Fruit fly (Drosophila melanogaster) whole organism, embryonic: ENCODE data around the gene CG15888.

ENCODE experiments used
- ATbp ChIP-seq: fragments of 200-800 bp; sonication (Bioruptor generic); optimal IDR thresholded peaks from 2 replicates; lab custom pipeline; 2017; ENCODE audit warnings: missing biosample characterization, mild to moderate bottlenecking, missing genetic modification characterization, missing genetic modification reagents
- Adf1 ChIP-seq: fragments of 200-800 bp; sonication (Bioruptor generic); IDR thresholded peaks from 2 replicates; pipeline ENCODE4 v1.3.6; 2022; ENCODE audit warnings: missing biosample characterization, missing genetic modification characterization
- Awh ChIP-seq: fragments of 200-800 bp; sonication (Bioruptor generic); IDR thresholded peaks from 2 replicates; pipeline ENCODE4, ENCODE4 v1.3.6; 2022; ENCODE audit warnings: missing biosample characterization, missing genetic modification characterization
- Bgb ChIP-seq: fragments of 200-800 bp; sonication (Bioruptor generic); IDR thresholded peaks from 2 replicates; pipeline ENCODE4 v1.3.6; 2022; ENCODE audit warnings: missing biosample characterization, missing genetic modification characterization; ENCODE audit not compliant: partially characterized antibody
- CG10147 ChIP-seq: fragments of 200-800 bp; sonication (Bioruptor generic); optimal IDR thresholded peaks from 2 replicates; lab custom pipeline; 2019; ENCODE audit warnings: missing biosample characterization, mild to moderate bottlenecking, missing genetic modification characterization, moderate library complexity
- CG17912 ChIP-seq: fragments of 200-800 bp; sonication (Bioruptor generic); optimal IDR thresholded peaks from 2 replicates; lab custom pipeline; 2018; ENCODE audit warnings: missing biosample characterization, mild to moderate bottlenecking, missing genetic modification characterization
- CG2129 ChIP-seq: fragments of 200-800 bp; sonication (Bioruptor generic); IDR thresholded peaks from 2 replicates; pipeline ENCODE4 v1.3.6; 2022; ENCODE audit warnings: missing biosample characterization, missing genetic modification characterization; ENCODE audit not compliant: partially characterized antibody
- CG30431 ChIP-seq: fragments of 200-800 bp; sonication (Bioruptor generic); optimal IDR thresholded peaks from 2 replicates; lab custom pipeline; 2017; ENCODE audit warnings: missing biosample characterization, missing genetic modification characterization
- CG31388 ChIP-seq: fragments of 200-800 bp; sonication (Bioruptor generic); optimal IDR thresholded peaks from 2 replicates; lab custom pipeline; 2016; ENCODE audit warnings: missing biosample characterization, missing genetic modification characterization
- CG31441 ChIP-seq: fragments of 200-800 bp; sonication (Bioruptor generic); IDR thresholded peaks from 2 replicates; pipeline ENCODE4 v1.3.6; 2022; ENCODE audit warnings: missing biosample characterization, missing genetic modification characterization
- CG34224 ChIP-seq: fragments of 200-800 bp; sonication (Bioruptor generic); IDR thresholded peaks from 3 replicates; pipeline ENCODE4 v1.3.6; 2022; ENCODE audit warnings: missing biosample characterization, missing genetic modification characterization; ENCODE audit not compliant: partially characterized antibody
- CG3726 ChIP-seq: fragments of 200-800 bp; sonication (Bioruptor generic); IDR thresholded peaks from 3 replicates; pipeline ENCODE4, ENCODE4 v1.3.6; 2022; ENCODE audit warnings: missing biosample characterization, missing genetic modification characterization
- CG3995 ChIP-seq: fragments of 200-800 bp; sonication (Bioruptor generic); optimal IDR thresholded peaks from 3 replicates; lab custom pipeline; 2016; ENCODE audit warnings: missing biosample characterization, missing genetic modification characterization
- CG4360 ChIP-seq: fragments of 200-800 bp; sonication (Bioruptor generic); IDR thresholded peaks from 2 replicates; pipeline ENCODE4 v1.3.6; 2022; ENCODE audit warnings: missing biosample characterization, missing genetic modification characterization
- CG43689 ChIP-seq: fragments of 200-800 bp; sonication (Bioruptor generic); IDR thresholded peaks from 2 replicates; pipeline ENCODE4 v1.3.6; 2022; ENCODE audit warnings: missing biosample characterization, missing genetic modification characterization
- CG4404 ChIP-seq: fragments of 200-800 bp; sonication (Bioruptor generic); IDR thresholded peaks from 2 replicates; pipeline ENCODE4 v1.3.6; 2022; ENCODE audit warnings: missing biosample characterization, missing genetic modification characterization
- CG6683 ChIP-seq: fragments of 200-800 bp; sonication (Bioruptor generic); optimal IDR thresholded peaks from 2 replicates; lab custom pipeline; 2017; ENCODE audit warnings: missing biosample characterization, mild to moderate bottlenecking, missing genetic modification characterization, missing genetic modification reagents
- CG6854 ChIP-seq: fragments of 200-800 bp; sonication (Bioruptor generic); optimal IDR thresholded peaks from 3 replicates; lab custom pipeline; 2017; ENCODE audit warnings: missing biosample characterization, mild to moderate bottlenecking, missing genetic modification characterization
- CG8290 ChIP-seq, 3 experiments: fragments of 200-800 bp; sonication (Bioruptor generic); optimal IDR thresholded peaks; 2 replicates each; lab custom pipeline; 2016 to 2019; ENCODE audit warnings: missing biosample characterization in 3 of 3, missing genetic modification characterization in 3 of 3, mild to moderate bottlenecking in 2 of 3, moderate library complexity in 1 of 3
- CG9437 ChIP-seq: fragments of 200-800 bp; sonication (Bioruptor generic); optimal IDR thresholded peaks from 2 replicates; lab custom pipeline; 2018; ENCODE audit warnings: missing biosample characterization, mild to moderate bottlenecking, missing genetic modification characterization
- CHES-1-like ChIP-seq: fragments of 200-800 bp; sonication (Bioruptor generic); optimal IDR thresholded peaks from 2 replicates; lab custom pipeline; 2016; ENCODE audit warnings: missing biosample characterization, missing genetic modification characterization
- Dfd ChIP-seq, 2 experiments: fragments of >200 bp; optimal IDR thresholded peaks; 2 replicates each; lab custom pipeline; 2017; ENCODE audit warnings: missing biosample characterization in 2 of 2, missing genetic modification characterization in 2 of 2
- Dip2 ChIP-seq: fragments of 200-800 bp; sonication (Bioruptor generic); IDR thresholded peaks from 2 replicates; pipeline ENCODE4 v1.3.6; 2022; ENCODE audit warnings: missing biosample characterization, missing genetic modification characterization
- Dp ChIP-seq: fragments of 200-800 bp; sonication (Bioruptor generic); optimal IDR thresholded peaks from 2 replicates; lab custom pipeline; 2018; ENCODE audit warnings: missing biosample characterization, mild to moderate bottlenecking, missing genetic modification characterization, moderate library complexity
- E2f2 ChIP-seq: fragments of 200-800 bp; sonication (Bioruptor generic); IDR thresholded peaks from 2 replicates; pipeline ENCODE4 v1.3.6; 2022; ENCODE audit warnings: missing biosample characterization, missing genetic modification characterization
- Eip74EF ChIP-seq, 2 experiments: fragments of 200-800 bp in 1 of 2; fragments of >200 bp in 1 of 2; sonication (Bioruptor generic) in 1 of 2; optimal IDR thresholded peaks; 2 replicates each; lab custom pipeline; 2017 to 2019; ENCODE audit warnings: missing biosample characterization in 2 of 2, missing genetic modification characterization in 2 of 2, mild to moderate bottlenecking in 1 of 2, moderate library complexity in 1 of 2
- Gug ChIP-seq: fragments of 200-800 bp; sonication (Bioruptor generic); IDR thresholded peaks from 4 replicates; pipeline ENCODE4 v1.3.6; 2022; ENCODE audit warnings: missing biosample characterization, missing genetic modification characterization
- MESR4 ChIP-seq: fragments of 200-800 bp; sonication (Bioruptor generic); optimal IDR thresholded peaks from 2 replicates; lab custom pipeline; 2018; ENCODE audit warnings: missing biosample characterization, mild to moderate bottlenecking, missing genetic modification characterization, moderate library complexity
- Myb ChIP-seq: fragments of 200-800 bp; sonication (Bioruptor generic); optimal IDR thresholded peaks from 2 replicates; lab custom pipeline; 2016; ENCODE audit warnings: missing biosample characterization, missing genetic modification characterization
- NK7.1 ChIP-seq: fragments of 200-800 bp; sonication (Bioruptor generic); optimal IDR thresholded peaks from 3 replicates; lab custom pipeline; 2016; ENCODE audit warnings: missing biosample characterization, missing genetic modification characterization
- Poxn ChIP-seq: fragments of 200-800 bp; sonication (Bioruptor generic); IDR thresholded peaks from 2 replicates; pipeline ENCODE4 v1.3.6; 2022; ENCODE audit warnings: missing biosample characterization, missing genetic modification characterization
- Ptx1 ChIP-seq: fragments of 200-800 bp; sonication (Bioruptor generic); IDR thresholded peaks from 2 replicates; pipeline ENCODE4 v1.3.6; 2022; ENCODE audit warnings: missing biosample characterization, missing genetic modification characterization
- Rfx ChIP-seq: fragments of 200-800 bp; sonication (Bioruptor generic); IDR thresholded peaks from 2 replicates; pipeline ENCODE4 v1.3.6; 2022; ENCODE audit warnings: missing biosample characterization, missing genetic modification characterization
- Side ChIP-seq: fragments of 200-800 bp; sonication (Bioruptor generic); optimal IDR thresholded peaks from 2 replicates; lab custom pipeline; 2016; ENCODE audit warnings: missing biosample characterization, missing genetic modification characterization
- Spps ChIP-seq: fragments of 200-800 bp; sonication (Bioruptor generic); optimal IDR thresholded peaks from 2 replicates; lab custom pipeline; 2018; ENCODE audit warnings: missing biosample characterization, mild to moderate bottlenecking, missing genetic modification characterization
- aop ChIP-seq: fragments of 200-800 bp; sonication (Bioruptor generic); IDR thresholded peaks from 2 replicates; pipeline ENCODE4 v1.3.6; 2022; ENCODE audit warnings: missing biosample characterization, missing genetic modification characterization
- bowl ChIP-seq: fragments of 200-800 bp; sonication (Bioruptor generic); IDR thresholded peaks from 2 replicates; pipeline ENCODE4 v1.3.6; 2022; ENCODE audit warnings: missing biosample characterization, missing genetic modification characterization
- br ChIP-seq: fragments of >200 bp; optimal IDR thresholded peaks from 2 replicates; lab custom pipeline; 2017
- cg ChIP-seq: fragments of 200-800 bp; sonication (Bioruptor generic); optimal IDR thresholded peaks from 3 replicates; lab custom pipeline; 2019; ENCODE audit warnings: missing biosample characterization, mild to moderate bottlenecking, missing genetic modification characterization, moderate library complexity
- fd96Cb ChIP-seq: fragments of 200-800 bp; sonication (Bioruptor generic); optimal IDR thresholded peaks from 2 replicates; lab custom pipeline; 2018; ENCODE audit warnings: missing biosample characterization, mild to moderate bottlenecking, missing genetic modification characterization, moderate library complexity
- gcm ChIP-seq: fragments of 200-800 bp; sonication (Bioruptor generic); optimal IDR thresholded peaks from 2 replicates; lab custom pipeline; 2019; ENCODE audit warnings: missing biosample characterization, mild to moderate bottlenecking, missing genetic modification characterization, moderate library complexity
- grau ChIP-seq: fragments of 200-800 bp; optimal IDR thresholded peaks from 3 replicates; lab custom pipeline; 2019; ENCODE audit warnings: missing biosample characterization, mild to moderate bottlenecking, missing genetic modification characterization, moderate library complexity
- mirr ChIP-seq: fragments of 200-800 bp; sonication (Bioruptor generic); optimal IDR thresholded peaks from 3 replicates; lab custom pipeline; 2018; ENCODE audit warnings: missing biosample characterization, mild to moderate bottlenecking, missing genetic modification characterization
- odd ChIP-seq: fragments of 200-800 bp; sonication (Bioruptor generic); optimal IDR thresholded peaks from 2 replicates; lab custom pipeline; 2017; ENCODE audit warnings: missing biosample characterization, mild to moderate bottlenecking, missing genetic modification characterization
- otp ChIP-seq: fragments of 200-800 bp; sonication (Bioruptor generic); IDR thresholded peaks from 3 replicates; pipeline ENCODE4, ENCODE4 v1.3.6; 2022; ENCODE audit warnings: missing biosample characterization, missing genetic modification characterization
- prd ChIP-seq, 3 experiments: fragments of >200 bp in 2 of 3; fragments of 200-800 bp in 1 of 3; sonication (Bioruptor generic) in 1 of 3; optimal IDR thresholded peaks in 2 of 3; IDR thresholded peaks in 1 of 3; 2 replicates in 2 of 3; 3 replicates in 1 of 3; pipeline versions ENCODE4 v1.3.6 to Lab custom; 2017 to 2022; ENCODE audit warnings: missing biosample characterization in 1 of 3, missing genetic modification characterization in 1 of 3
- pum ChIP-seq: fragments of 200-800 bp; sonication (Bioruptor generic); optimal IDR thresholded peaks from 2 replicates; lab custom pipeline; 2016; ENCODE audit warnings: missing biosample characterization, missing genetic modification characterization
- rib ChIP-seq: fragments of 200-800 bp; sonication (Bioruptor generic); IDR thresholded peaks from 2 replicates; pipeline ENCODE4 v1.3.6; 2022; ENCODE audit warnings: missing biosample characterization, missing genetic modification characterization
- sr ChIP-seq: fragments of 200-800 bp; sonication (Bioruptor generic); IDR thresholded peaks from 3 replicates; pipeline ENCODE4 v1.3.6; 2022; ENCODE audit warnings: missing biosample characterization, missing genetic modification characterization
- stwl ChIP-seq: fragments of 200-800 bp; sonication (Bioruptor generic); optimal IDR thresholded peaks from 3 replicates; lab custom pipeline; 2018; ENCODE audit warnings: missing biosample characterization, mild to moderate bottlenecking, missing genetic modification characterization, moderate library complexity
- sug ChIP-seq: fragments of 200-800 bp; optimal IDR thresholded peaks from 2 replicates; lab custom pipeline; 2019; ENCODE audit warnings: missing biosample characterization, mild to moderate bottlenecking, missing genetic modification characterization, moderate library complexity

CG15888 gene

DNA sequence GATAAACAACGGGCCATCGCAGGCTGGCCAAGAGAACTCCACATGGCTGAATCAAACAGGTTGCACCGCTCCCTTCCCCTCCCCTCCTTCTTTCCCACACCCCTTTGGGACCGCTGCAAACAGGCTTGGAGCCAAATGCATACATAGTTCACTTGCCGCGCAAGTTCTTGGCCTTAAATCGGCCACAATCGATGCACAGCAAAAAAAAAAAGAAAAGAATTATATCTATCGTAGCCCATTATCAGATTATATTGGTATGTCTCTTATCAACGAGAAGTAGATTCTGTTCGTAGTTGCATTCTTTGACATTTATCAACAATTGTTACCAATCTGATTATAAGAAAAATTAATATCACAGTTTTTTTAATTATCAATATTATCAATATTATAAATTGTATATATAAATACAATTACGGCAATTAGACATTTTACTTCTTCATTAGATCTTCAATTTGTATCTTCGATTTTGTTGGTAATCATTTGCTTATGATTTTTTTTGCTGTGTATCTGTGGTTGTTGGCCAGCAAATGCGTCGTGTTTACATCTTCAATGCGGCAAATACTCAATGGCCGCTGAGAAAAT, 19.1 kb upstream of the CG15888 start (continued):
- TF ChIP-seq CG31441 (GFP tag; lab: Robert Waterston, UW): peak; percentile 85
- TF ChIP-seq prd (optimal IDR thresholded peaks at IDR 0.05; lab: Kevin White, UChicago): no peak
- TF ChIP-seq prd (GFP tag; IDR thresholded peaks at IDR 0.05; lab: Robert Waterston, UW): peak; percentile 18; the same call in 1 of the 3 replicates
- no peak for TF ChIP-seq cg (GFP tag; lab: Kevin White, UChicago)
- TF ChIP-seq grau (tag; lab: Kevin White, UChicago): peak; percentile 62
- no peak for TF ChIP-seq CG3995
- no peak for TF ChIP-seq Poxn (GFP tag; lab: Robert Waterston, UW)
- no peak for TF ChIP-seq mirr (GFP tag; lab: Kevin White, UChicago)
- TF ChIP-seq CG9437 (GFP tag; lab: Kevin White, UChicago): peak; percentile 48
- TF ChIP-seq bowl (GFP tag; lab: Robert Waterston, UW): no peak
- TF ChIP-seq sr (GFP tag; lab: Robert Waterston, UW): no peak
- TF ChIP-seq br: no peak
- TF ChIP-seq ATbp: peak; percentile 28
- no peak for TF ChIP-seq Dfd (GFP tag; optimal IDR thresholded peaks at IDR 0.05; lab: Kevin White, UChicago)
- TF ChIP-seq Awh: no peak
- TF ChIP-seq Bgb (GFP tag; lab: Robert Waterston, UW): no peak
- no peak for TF ChIP-seq Dp (GFP tag; lab: Kevin White, UChicago)
- no peak for TF ChIP-seq CG4360 (GFP tag; lab: Robert Waterston, UW)
- no peak for TF ChIP-seq sug (tag; lab: Kevin White, UChicago)
- TF ChIP-seq CG4404 (GFP tag; lab: Robert Waterston, UW): no peak
- no peak for TF ChIP-seq Adf1 (GFP tag; lab: Robert Waterston, UW)
- TF ChIP-seq NK7.1: no peak
- TF ChIP-seq Eip74EF (GFP tag; optimal IDR thresholded peaks at IDR 0.05; lab: Kevin White, UChicago): peak in 1 of 2 experiments; percentile 45
- TF ChIP-seq pum (GFP tag; lab: Kevin White, UChicago): no peak
- TF ChIP-seq rib: no peak
- no peak for TF ChIP-seq Side (GFP tag; lab: Kevin White, UChicago)
- no peak for TF ChIP-seq CG34224 (GFP tag; lab: Robert Waterston, UW)
- TF ChIP-seq CG17912 (GFP tag; lab: Kevin White, UChicago): no peak
- TF ChIP-seq CG8290 (GFP tag; optimal IDR thresholded peaks at IDR 0.05; lab: Kevin White, UChicago): no peak
- TF ChIP-seq CG8290 (tag; optimal IDR thresholded peaks at IDR 0.05; lab: Kevin White, UChicago): no peak
- TF ChIP-seq Dip2 (GFP tag; lab: Robert Waterston, UW): no peak
- TF ChIP-seq odd (GFP tag; lab: Kevin White, UChicago): no peak
- no peak for TF ChIP-seq CG30431
- no peak for TF ChIP-seq Gug (GFP tag; lab: Robert Waterston, UW)
- peak; percentile 14 for TF ChIP-seq CG10147
- TF ChIP-seq fd96Cb (tag; lab: Kevin White, UChicago): peak; percentile 65
- TF ChIP-seq Ptx1: no peak
- no peak for TF ChIP-seq Myb (GFP tag; lab: Kevin White, UChicago)
- peak; percentile 52 for TF ChIP-seq Spps (tag; lab: Kevin White, UChicago)
- TF ChIP-seq CG6683 (GFP tag; lab: Kevin White, UChicago): no peak
- no peak for TF ChIP-seq E2f2
- TF ChIP-seq MESR4: no peak
- TF ChIP-seq Rfx (GFP tag; lab: Robert Waterston, UW): no peak
- TF ChIP-seq CG2129 (GFP tag; lab: Robert Waterston, UW): no peak
- no peak for TF ChIP-seq CG43689 (GFP tag; lab: Robert Waterston, UW)
- no peak for TF ChIP-seq stwl (tag; lab: Kevin White, UChicago)
- TF ChIP-seq otp: no peak
- TF ChIP-seq aop (GFP tag; lab: Robert Waterston, UW): no peak
- no peak for TF ChIP-seq CHES-1-like (GFP tag; lab: Kevin White, UChicago)
- TF ChIP-seq CG31388: no peak
- no peak for TF ChIP-seq gcm
- no peak for TF ChIP-seq CG3726
- no peak for TF ChIP-seq CG6854 (GFP tag; lab: Kevin White, UChicago)
